Fruit fly (Drosophila melanogaster): Measurements from ENCODE around the gene CG42740.

Gene CG42740

dm6 chr3R:30461608-30462243 is 39.0 kb upstream of the CG42740 start (continued):
- TF ChIP-seq aop (GFP tag; IDR thresholded peaks at IDR 0.05) (no peak), trh (GFP tag; optimal IDR thresholded peaks at IDR 0.05) (no peak), HLH3B (GFP tag; IDR thresholded peaks at IDR 0.05) (peak; percentile 41; the same call in 1 of the 2 replicates), tx (GFP tag; optimal IDR thresholded peaks at IDR 0.05) (no peak), CG11504 (tag; optimal IDR thresholded peaks at IDR 0.05) (peak; percentile 59), NfI (GFP tag; optimal IDR thresholded peaks at IDR 0.05) (no peak), emc (GFP tag; optimal IDR thresholded peaks at IDR 0.05) (no peak), tap (tag; optimal IDR thresholded peaks at IDR 0.05) (peak; percentile 28), dmrt99B (tag; optimal IDR thresholded peaks at IDR 0.05) (peak; percentile 68), maf-S (GFP tag; optimal IDR thresholded peaks at IDR 0.05) (no peak), org-1 (GFP tag; optimal IDR thresholded peaks at IDR 0.05) (no peak), nom (GFP tag; optimal IDR thresholded peaks at IDR 0.05) (peak; percentile 21), pan (optimal IDR thresholded peaks at IDR 0.05) (no peak), pan (GFP tag; optimal IDR thresholded peaks at IDR 0.05 in 1 of 2, IDR thresholded peaks at IDR 0.05 in 1 of 2) (no peak), wor (GFP tag; IDR thresholded peaks at IDR 0.05) (no peak), CG9609 (GFP tag; optimal IDR thresholded peaks at IDR 0.05) (no peak), CG8944 (GFP tag; optimal IDR thresholded peaks at IDR 0.05) (no peak), Max (GFP tag; optimal IDR thresholded peaks at IDR 0.05) (no peak), CG4617 (GFP tag; optimal IDR thresholded peaks at IDR 0.05; ENCODE audit: borderline replicate concordance) (no peak), CG17328 (GFP tag; IDR thresholded peaks at IDR 0.05) (0 out of 2 replicates have a peak, but pooled peaks have one; percentile 32), CG4730 (GFP tag; IDR thresholded peaks at IDR 0.05) (no peak; the same call in 1 of the 2 replicates), CG10267 (tag; optimal IDR thresholded peaks at IDR 0.05) (peak; percentile 30), az2 (GFP tag; optimal IDR thresholded peaks at IDR 0.05) (peak; percentile 10), CG6689 (GFP tag; IDR thresholded peaks at IDR 0.05) (0 out of 2 replicates have a peak, but pooled peaks have one; percentile 37), fd96Cb (tag; optimal IDR thresholded peaks at IDR 0.05) (no peak), kay (GFP tag; optimal IDR thresholded peaks at IDR 0.05) (no peak), CG12219 (GFP tag; optimal IDR thresholded peaks at IDR 0.05) (peak; percentile 41), gfzf (GFP tag; optimal IDR thresholded peaks at IDR 0.05) (no peak), CG6813 (GFP tag; optimal IDR thresholded peaks at IDR 0.05) (peak; percentile 15), eve (GFP tag; optimal IDR thresholded peaks at IDR 0.05) (no peak), bowl (GFP tag; IDR thresholded peaks at IDR 0.05) (no peak), GATAe (GFP tag; conservative IDR thresholded peaks at IDR 0.05) (no peak), CG2199 (GFP tag; IDR thresholded peaks at IDR 0.05) (0 out of 3 replicates have a peak, but pooled peaks have one; percentile 45), CG31441 (GFP tag; IDR thresholded peaks at IDR 0.05) (peak; percentile 56), CG4328 (GFP tag; optimal IDR thresholded peaks at IDR 0.05) (peak; percentile 6), bsh (GFP tag; optimal IDR thresholded peaks at IDR 0.05) (peak in 1 of 2 experiments; percentile 20), CG13296 (GFP tag; optimal IDR thresholded peaks at IDR 0.05) (peak; percentile 23), gt (GFP tag; IDR thresholded peaks at IDR 0.05) (no peak), CG11398 (GFP tag; optimal IDR thresholded peaks at IDR 0.05) (no peak), CG15479 (GFP tag; optimal IDR thresholded peaks at IDR 0.05) (peak; percentile 21), CG7745 (tag; optimal IDR thresholded peaks at IDR 0.05) (no peak), prd (optimal IDR thresholded peaks at IDR 0.05) (no peak), prd (GFP tag; IDR thresholded peaks at IDR 0.05) (peak; percentile 60), Ptx1 (GFP tag; IDR thresholded peaks at IDR 0.05) (peak; percentile 42; the same call in 1 of the 2 replicates), Spps (tag; optimal IDR thresholded peaks at IDR 0.05) (peak; percentile 9), CG5245 (GFP tag; optimal IDR thresholded peaks at IDR 0.05) (no peak), CG10321 (GFP tag; IDR thresholded peaks at IDR 0.05) (no peak), bcd (GFP tag; optimal IDR thresholded peaks at IDR 0.05) (peak; percentile 26), CG18011 (GFP tag; optimal IDR thresholded peaks at IDR 0.05) (no peak), E2f1 (GFP tag; IDR thresholded peaks at IDR 0.05) (0 out of 2 replicates have a peak, but pooled peaks have one; percentile 30)

Data from whole organism, embryonic.